Worm (Caenorhabditis elegans) whole organism, midembryonic: ENCODE data around the gene irld-8.

Experiments
- T22C8.4 ChIP-seq: fragments of 200-800 bp; sonication (Bioruptor generic); IDR thresholded peaks from 2 replicates; pipeline ENCODE4 v1.3.6; 2022; ENCODE audit warnings: missing genetic modification characterization, missing compliant biosample characterization
- cog-1 ChIP-seq: sonication (generic microtip); optimal IDR thresholded peaks from 2 replicates; lab custom pipeline; 2016; ENCODE audit warnings: missing genetic modification characterization, missing compliant biosample characterization
- flt-1 ChIP-seq: fragments of 200-800 bp; sonication (Bioruptor generic); IDR thresholded peaks from 2 replicates; pipeline ENCODE4 v1.3.6; 2022; ENCODE audit warnings: missing genetic modification characterization, missing compliant biosample characterization
- klf-2 ChIP-seq: fragments of 200-800 bp; sonication (Bioruptor generic); conservative IDR thresholded peaks from 2 replicates; pipeline ENCODE4 v1.3.6; 2022; ENCODE audit warnings: missing genetic modification reagents, missing genetic modification characterization, missing compliant biosample characterization
- med-1 ChIP-seq: sonication (generic microtip); optimal IDR thresholded peaks from 2 replicates; lab custom pipeline; 2017; ENCODE audit warnings: missing genetic modification characterization, mild to moderate bottlenecking, missing compliant biosample characterization, antibody characterized with exemption, missing genetic modification reagents; ENCODE audit not compliant: insufficient read depth
- ref-1 ChIP-seq: fragments of 200-800 bp; sonication (Bioruptor generic); conservative IDR thresholded peaks from 2 replicates; pipeline ENCODE4 v1.3.6; 2022; ENCODE audit warnings: missing genetic modification reagents, missing genetic modification characterization, missing compliant biosample characterization
- tab-1 ChIP-seq: fragments of 200-800 bp; sonication (Bioruptor generic); IDR thresholded peaks from 2 replicates; pipeline ENCODE4 v1.3.6; 2022; ENCODE audit warnings: missing genetic modification characterization, missing compliant biosample characterization
- ztf-23 ChIP-seq: fragments of 200-800 bp; sonication (Bioruptor generic); IDR thresholded peaks from 2 replicates; pipeline ENCODE4 v1.3.6; 2022; ENCODE audit warnings: missing genetic modification reagents, missing genetic modification characterization, missing compliant biosample characterization
- ztf-29 ChIP-seq: fragments of 200-800 bp; sonication (Bioruptor generic); IDR thresholded peaks from 2 replicates; pipeline ENCODE4 v1.3.6; 2022; ENCODE audit warnings: missing genetic modification reagents, missing genetic modification characterization, missing compliant biosample characterization

irld-8 gene

DNA sequence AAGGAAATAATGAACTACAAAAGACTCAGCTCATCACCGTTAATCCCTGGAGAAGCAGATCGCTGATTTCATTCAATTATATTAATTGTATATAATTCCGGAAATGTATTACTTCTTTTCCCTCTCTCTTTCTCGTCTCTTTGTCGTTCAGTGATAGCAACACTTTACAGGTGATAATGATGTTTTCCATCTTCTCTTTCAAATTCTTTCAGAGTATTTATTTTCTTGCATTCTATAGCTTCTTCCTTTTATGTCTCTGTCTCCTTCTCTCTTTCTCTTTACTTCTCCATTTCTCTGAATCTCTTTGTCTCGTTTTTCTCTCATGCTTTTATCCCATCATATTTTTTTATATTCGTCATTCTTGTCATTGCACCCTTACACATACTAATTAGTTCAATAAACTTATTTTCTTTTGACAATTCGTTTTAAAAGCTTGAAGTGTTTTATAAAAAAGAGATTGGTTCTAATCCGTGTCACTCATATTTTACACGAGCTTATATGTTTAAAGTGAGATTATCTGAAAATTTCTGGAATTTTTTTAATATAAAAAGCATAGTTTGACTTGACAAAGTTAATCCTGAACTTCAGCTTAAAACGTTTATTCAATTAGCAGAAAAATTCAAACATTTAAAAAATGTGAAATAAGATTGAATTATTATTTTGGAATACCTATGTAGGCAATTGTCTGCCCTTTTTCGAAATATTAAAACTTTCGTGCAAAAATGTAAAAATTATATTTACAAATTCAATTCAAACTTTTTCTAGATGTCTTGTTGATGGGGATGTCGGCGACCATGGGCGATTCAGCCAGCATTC is 27.4 kb downstream of the irld-8 start, which contains the start of gene pmk-2:
Gene pmk-2, plus strand, starts transcription at position 766 of the 816 bp plus-strand sequence.
- TF ChIP-seq tab-1 (no peak), flt-1 (GFP tag; lab: Robert Waterston, UW) (no peak), ztf-23 (no peak), med-1 (no peak), cog-1 (tag; lab: Kevin White, UChicago) (no peak), ztf-29 (no peak), T22C8.4 (GFP tag; lab: Robert Waterston, UW) (no peak)

DNA sequence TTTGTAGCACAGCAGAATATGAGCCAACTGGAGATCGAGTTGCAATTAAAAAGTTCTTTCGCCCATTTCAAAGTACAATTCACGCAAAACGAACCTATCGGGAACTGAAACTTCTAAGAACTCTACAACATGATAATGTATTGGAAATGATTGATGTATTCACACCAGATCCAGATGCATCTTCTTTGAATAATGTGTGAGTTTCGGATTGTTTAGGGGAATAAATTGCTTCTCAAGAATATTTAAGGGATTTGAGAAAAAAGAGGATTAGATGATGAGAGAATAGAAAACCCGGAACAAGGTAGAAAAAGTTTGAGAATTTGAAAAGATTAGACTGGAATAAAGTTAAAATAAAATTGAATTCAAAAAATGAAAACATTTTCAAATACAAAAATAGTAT is 28.8 kb downstream of the irld-8 start:
- TF ChIP-seq cog-1 (tag; lab: Kevin White, UChicago): no peak
- TF ChIP-seq med-1: no peak
- no peak for TF ChIP-seq ref-1
- no peak for TF ChIP-seq ztf-23
- TF ChIP-seq tab-1: no peak
- no peak for TF ChIP-seq T22C8.4 (GFP tag; lab: Robert Waterston, UW)
- TF ChIP-seq ztf-29: no peak

DNA sequence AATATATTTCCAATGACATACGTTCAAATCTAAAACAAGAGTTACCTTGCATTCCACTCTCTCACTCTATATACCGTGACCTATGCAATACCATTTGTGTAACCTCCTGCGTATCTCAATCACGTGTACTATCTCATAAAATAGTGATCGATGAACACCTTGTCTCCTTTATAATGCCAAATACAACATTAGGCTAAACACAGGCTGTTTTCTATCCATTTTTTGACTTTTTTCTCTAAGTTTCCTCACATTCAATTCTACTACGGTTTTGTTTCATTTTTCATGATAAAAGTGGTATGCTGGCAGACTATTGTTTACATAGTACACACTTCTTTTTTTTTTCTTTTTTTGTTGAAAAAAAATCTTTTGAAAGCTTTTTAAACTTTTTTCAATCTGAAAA is 30.7 kb downstream of the irld-8 start:
- TF ChIP-seq cog-1 (tag; lab: Kevin White, UChicago) (no peak), med-1 (no peak), T22C8.4 (GFP tag; lab: Robert Waterston, UW) (no peak), ref-1 (no peak), tab-1 (no peak)

DNA sequence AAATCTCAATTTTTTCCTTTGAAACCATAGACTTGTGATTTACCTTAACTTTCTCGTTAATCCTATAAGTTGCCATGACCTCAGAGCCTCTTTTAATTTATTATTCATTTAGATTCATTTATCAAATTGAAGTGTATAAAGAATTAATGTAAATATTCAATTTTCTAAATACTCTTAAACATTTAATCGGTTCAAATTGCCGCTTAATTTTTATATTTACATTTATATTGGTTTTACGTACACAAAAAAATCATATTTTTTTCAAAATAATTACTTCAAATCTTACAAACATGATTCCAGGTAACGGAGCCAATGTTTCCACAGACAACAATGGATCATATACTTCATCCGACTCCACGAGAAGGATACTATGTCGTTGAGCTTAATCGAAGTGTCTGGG is 32.9 kb downstream of the irld-8 start, which contains the start of gene pmk-1:
Gene pmk-1, plus strand, starts transcription at position 301 of the 400 bp plus-strand sequence.
- TF ChIP-seq tab-1 (no peak), T22C8.4 (GFP tag; lab: Robert Waterston, UW) (no peak), ztf-29 (no peak), flt-1 (GFP tag; lab: Robert Waterston, UW) (no peak), cog-1 (tag; lab: Kevin White, UChicago) (no peak), ref-1 (no peak), ztf-23 (no peak), med-1 (no peak), klf-2 (no peak)

DNA sequence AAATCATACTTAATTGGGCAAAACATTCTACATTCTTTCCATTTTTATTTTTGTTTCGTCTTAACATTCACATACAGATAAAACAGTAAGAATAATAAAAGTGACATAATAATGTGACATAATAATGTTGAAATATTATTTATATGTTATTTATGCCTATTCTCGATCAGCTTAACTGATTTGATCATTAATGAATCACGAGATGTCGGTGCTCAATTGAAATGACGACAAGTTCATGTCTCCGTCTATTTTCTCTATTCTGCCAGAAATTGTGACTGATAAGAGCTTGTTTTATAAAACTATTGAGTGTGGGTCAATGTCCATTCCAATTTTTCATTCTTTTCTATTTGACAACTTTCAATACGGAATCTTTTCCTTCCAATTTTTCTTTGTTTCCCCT is 36.2 kb downstream of the irld-8 start:
- no peak for TF ChIP-seq cog-1 (tag; lab: Kevin White, UChicago)

DNA sequence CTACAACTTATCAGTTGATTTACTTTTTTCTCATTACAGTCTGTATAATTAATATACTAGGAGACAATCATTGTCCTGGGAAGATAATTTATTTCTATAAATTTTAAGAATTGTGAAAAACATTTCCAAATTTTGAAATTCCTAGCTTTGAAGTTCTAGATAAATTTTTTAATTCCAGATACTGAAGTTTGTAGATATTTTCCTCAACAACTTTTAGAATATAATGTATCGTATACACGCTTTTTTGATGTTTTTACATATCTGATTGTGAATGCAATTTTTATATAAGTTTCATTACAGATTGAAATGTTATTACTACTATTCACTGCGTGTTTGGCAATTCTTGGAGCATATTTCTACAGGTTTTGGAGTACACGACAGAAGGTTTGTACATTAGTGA is 36.6 kb downstream of the irld-8 start, which contains the start of gene faah-2:
Gene faah-2, plus strand, starts transcription at position 301 of the 400 bp plus-strand sequence.
- no peak for TF ChIP-seq tab-1
- no peak for TF ChIP-seq ztf-23
- TF ChIP-seq ztf-29: no peak
- no peak for TF ChIP-seq med-1
- TF ChIP-seq flt-1 (GFP tag; lab: Robert Waterston, UW): no peak
- no peak for TF ChIP-seq T22C8.4 (GFP tag; lab: Robert Waterston, UW)
- no peak for TF ChIP-seq cog-1 (tag; lab: Kevin White, UChicago)
- TF ChIP-seq ref-1: no peak
- TF ChIP-seq klf-2: no peak

DNA sequence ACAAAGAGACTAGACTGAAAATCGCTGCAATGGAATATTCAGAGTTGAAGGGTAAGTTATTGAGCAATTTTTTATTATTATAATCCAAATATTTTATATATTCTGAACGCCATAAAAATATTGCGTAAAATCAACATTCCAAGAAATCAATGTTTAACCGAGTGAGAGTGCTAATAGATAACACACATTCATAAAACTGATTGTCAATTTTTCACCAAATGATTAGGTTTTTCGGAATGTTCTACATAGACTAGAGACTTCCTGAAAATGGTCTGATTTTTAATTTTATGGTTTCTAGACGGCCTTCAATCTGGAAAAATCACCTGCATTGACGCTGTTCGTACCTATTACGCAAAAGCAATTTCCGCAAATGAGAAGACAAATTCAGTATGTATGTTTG is 37.1 kb downstream of the irld-8 start:
- TF ChIP-seq T22C8.4 (GFP tag; lab: Robert Waterston, UW) (no peak), flt-1 (GFP tag; lab: Robert Waterston, UW) (no peak), med-1 (no peak), ztf-29 (no peak), ref-1 (no peak), ztf-23 (no peak), klf-2 (no peak), tab-1 (no peak), cog-1 (tag; lab: Kevin White, UChicago) (no peak)

DNA sequence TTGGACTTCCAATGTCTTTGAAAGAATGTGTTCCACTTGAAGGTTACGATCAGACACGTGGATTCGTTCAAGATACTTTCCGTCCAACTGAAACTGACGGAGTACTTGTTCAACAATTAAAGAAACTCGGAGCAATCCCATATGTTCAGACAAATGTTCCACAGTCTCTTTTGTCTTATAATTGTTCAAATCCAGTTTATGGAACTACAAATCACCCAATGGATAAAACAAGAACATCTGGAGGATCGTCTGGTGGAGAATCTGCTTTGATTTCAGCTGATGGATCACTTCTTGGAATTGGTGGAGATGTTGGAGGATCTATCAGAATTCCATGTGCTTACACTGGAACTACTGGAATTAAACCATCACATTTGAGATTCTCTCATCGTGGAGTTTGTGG is 37.6 kb downstream of the irld-8 start:
- TF ChIP-seq cog-1 (tag; lab: Kevin White, UChicago): no peak
- TF ChIP-seq tab-1: no peak
- TF ChIP-seq T22C8.4 (GFP tag; lab: Robert Waterston, UW): no peak
- no peak for TF ChIP-seq med-1
- TF ChIP-seq flt-1 (GFP tag; lab: Robert Waterston, UW): no peak
- TF ChIP-seq ztf-23: no peak
- no peak for TF ChIP-seq klf-2
- no peak for TF ChIP-seq ztf-29
- no peak for TF ChIP-seq ref-1

DNA sequence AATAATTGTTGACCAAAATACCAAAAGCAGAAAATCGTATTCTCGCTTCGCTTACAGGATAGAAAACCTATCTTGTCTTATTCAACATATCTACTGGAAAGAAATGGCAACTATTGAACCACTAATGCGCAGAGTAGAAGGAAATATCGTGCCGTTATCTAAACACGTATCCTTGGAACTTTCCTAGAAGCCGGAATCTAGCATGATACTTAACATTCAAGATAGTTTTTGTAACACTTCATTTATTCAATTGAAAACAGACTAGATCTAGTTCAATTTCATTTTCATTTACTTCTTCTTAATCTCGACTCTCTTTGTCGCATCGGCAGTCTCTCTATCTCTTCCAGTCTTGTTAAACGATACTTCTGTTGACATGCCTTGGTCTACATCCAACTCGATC is 39.4 kb downstream of the irld-8 start:
- TF ChIP-seq tab-1 (no peak), T22C8.4 (GFP tag; lab: Robert Waterston, UW) (no peak), med-1 (no peak), ztf-29 (no peak), ztf-23 (no peak), cog-1 (tag; lab: Kevin White, UChicago) (no peak), ref-1 (no peak), klf-2 (no peak), flt-1 (GFP tag; lab: Robert Waterston, UW) (no peak)

DNA sequence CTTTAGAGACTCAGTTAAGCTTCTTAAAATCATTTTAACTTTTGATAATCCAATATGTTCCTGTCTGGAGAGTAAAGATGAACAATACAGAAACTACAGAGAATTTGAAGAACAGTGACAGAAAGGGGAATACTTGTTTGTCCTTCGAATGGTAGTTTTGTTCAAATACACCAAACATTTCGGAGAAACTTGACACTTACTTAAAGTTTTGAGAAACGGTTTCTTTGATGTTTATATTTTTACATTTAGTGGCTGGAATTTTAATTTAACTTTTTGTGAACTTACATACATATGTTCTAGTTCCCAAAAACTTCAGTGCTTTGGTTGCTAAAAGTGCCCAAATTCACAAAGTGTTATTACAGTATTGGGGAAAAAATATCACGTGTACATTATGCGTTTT is 41.6 kb downstream of the irld-8 start, which contains the start of gene B0218.5:
Gene B0218.5, minus strand, starts transcription at position 101 of the 400 bp plus-strand sequence.
- TF ChIP-seq ztf-23 (no peak), med-1 (no peak), tab-1 (no peak), ref-1 (no peak)

DNA sequence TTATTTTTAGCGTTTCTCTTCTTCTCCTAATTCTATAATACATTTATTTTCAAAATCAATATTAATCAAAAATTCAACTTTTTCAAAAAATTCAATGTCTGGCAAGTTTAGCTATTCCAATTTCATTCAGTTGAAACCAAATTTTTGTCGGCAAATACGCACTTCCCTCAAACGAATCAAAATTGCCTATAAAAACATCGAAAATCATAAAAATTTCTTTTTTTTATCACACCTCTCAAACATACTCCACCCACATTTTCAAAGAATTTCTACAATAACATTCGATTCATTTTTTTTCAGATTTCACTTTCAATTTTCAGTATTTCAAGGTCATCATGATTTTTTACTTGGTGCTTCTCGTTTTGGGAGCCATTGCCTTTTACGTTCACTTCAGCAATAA is 43.5 kb downstream of the irld-8 start, which contains the start of gene faah-1:
Gene faah-1, plus strand, starts transcription at position 301 of the 400 bp plus-strand sequence.
- TF ChIP-seq klf-2 (no peak), med-1 (no peak), tab-1 (no peak)

DNA sequence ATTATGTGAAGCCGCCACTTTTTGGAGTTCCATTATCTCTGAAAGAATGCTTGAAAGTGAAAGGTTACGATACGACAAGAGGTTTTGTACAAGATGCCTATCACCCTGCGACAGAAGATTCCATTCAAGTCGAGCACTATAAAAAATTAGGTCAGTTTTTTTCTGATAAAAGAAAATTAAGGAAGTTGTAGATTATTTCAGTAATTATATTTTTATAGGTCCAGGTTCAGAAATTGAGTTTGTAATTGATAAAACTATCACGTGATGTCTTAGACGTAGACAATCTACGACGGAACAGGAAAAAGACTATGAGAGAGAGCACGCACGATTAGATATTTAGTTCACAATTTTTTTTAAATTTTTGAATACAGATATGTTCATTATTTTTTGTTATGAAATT is 44.4 kb downstream of the irld-8 start:
- TF ChIP-seq med-1: no peak
- TF ChIP-seq ztf-29: no peak
- no peak for TF ChIP-seq cog-1 (tag; lab: Kevin White, UChicago)
- no peak for TF ChIP-seq ztf-23
- TF ChIP-seq flt-1 (GFP tag; lab: Robert Waterston, UW): no peak
- TF ChIP-seq klf-2: no peak
- TF ChIP-seq T22C8.4 (GFP tag; lab: Robert Waterston, UW): no peak
- no peak for TF ChIP-seq ref-1
- TF ChIP-seq tab-1: no peak
